Fruit fly (Drosophila melanogaster) whole organism, larva: ENCODE data around the gene pum.

Experiments
- noc ChIP-seq: fragments of 200-800 bp; sonication (Bioruptor generic); optimal IDR thresholded peaks from 3 replicates; lab custom pipeline; 2019; ENCODE audit warnings: missing biosample characterization, mild to moderate bottlenecking, missing genetic modification characterization, moderate library complexity

pum gene

DNA sequence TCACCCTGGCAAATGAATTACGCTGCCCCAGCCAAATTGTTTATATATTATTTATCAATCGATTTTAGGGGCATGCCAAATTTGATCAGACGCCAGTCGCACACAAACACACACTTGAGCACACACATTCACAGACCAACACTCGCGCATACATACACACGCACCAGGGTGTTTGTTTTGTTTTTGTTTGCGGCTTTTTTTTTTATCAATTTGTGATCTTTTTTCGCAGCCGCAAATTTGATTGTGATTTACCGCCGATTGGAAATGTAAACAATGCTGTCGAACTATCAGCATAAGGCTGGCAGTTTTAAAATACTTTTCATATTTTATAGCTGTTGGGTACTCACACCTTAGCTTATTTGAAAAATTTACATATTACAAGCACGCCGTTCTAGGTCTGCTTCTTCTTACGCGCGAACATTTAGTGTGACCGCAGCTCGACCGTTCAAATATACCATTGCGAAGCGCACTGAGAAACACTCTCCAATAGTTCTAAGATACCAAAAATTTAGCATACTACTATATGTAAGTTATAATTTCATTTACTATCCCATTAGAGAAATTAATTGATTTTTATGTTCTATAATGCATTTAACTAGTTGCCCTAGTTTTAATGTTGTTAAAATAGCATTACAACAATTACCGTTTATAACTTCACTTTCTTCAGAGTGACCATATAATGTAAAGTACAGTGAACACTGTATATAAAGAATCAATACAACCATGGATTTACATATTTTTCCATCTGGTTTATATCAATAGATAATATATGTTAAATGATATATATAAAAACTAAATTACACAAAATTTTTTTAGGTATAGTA is at the start of gene pum:
pum (minus strand) TSS at position 415 of the 824 bp plus-strand sequence.
- peak; percentile 58 for TF ChIP-seq noc (tag; lab: Kevin White, UChicago)

DNA sequence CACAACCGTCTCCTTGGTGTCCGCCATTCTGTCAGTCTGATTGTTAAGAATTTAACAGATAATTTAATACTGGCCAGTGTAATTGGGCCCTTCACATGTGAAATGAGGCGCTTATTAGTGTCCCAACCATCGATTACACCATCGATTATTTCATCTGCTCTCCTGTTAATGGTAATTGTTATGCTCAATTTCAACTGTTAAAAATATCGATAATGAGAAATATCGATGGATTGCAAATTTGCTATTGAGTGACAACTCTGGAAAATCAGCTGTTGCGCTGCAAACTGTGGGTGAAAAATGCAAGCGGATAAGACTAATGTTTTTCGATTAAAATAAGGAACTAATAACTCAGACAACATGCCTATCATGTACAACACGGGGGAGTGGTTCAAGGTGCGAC is 29.3 kb upstream of the pum start, which contains the start of the genes TrpRS and Vps16A:
TrpRS (minus strand) TSS at position 140 of the 400 bp plus-strand sequence.
Vps16A (plus strand) TSS at position 255 of the 400 bp plus-strand sequence.
- TF ChIP-seq noc (tag; lab: Kevin White, UChicago) = no peak

DNA sequence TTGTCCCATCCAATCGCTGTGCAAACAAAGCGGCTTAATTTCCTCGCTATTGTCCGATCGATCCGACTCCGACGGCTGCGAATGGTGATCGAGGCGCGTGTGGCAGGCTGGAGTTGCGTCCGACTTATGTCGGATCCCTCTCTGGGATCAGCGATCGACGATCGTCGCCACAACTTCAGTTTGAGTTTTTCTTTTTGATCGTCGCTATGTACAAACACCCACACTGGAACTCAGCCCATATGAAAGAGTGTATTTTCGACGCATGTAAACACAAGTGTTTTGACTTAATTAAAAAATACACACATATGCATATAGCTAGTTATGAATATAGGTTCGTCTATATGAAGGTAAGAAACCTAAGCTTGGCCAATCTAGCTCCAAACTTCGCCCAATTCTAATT is 26.6 kb upstream of the pum start, which contains the start of gene sage:
sage (minus strand) TSS at position 101 of the 400 bp plus-strand sequence.
- TF ChIP-seq noc (tag; lab: Kevin White, UChicago) = no peak

DNA sequence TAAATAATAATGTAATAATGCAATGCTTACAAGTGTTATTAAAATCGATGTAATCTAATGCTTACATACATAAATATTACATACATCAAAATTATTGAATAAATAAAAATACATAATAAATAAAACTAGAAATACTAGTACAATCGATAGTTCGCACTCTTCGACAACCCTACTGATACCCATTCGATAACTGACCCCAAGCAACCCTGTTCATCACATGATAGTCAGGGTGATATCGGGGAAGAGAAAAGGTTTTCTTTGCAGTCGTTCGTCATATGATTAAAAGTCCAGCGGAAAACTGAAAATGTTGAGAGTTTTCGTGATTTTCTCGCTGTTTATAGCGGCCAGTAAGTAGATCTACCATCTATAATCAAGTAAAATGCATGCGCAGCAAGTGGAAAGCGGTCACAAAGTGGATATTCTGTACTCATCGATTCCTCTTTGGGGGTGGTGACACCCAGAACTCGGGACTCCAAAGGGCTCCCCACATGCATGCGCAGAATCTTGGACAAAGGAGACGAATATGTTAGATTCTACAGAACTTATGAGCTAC is 23.0 kb upstream of the pum start, which contains the start of gene ATP6AP2:
ATP6AP2 (plus strand) TSS at position 218 of the 553 bp plus-strand sequence.
- TF ChIP-seq noc (tag; lab: Kevin White, UChicago) = no peak

DNA sequence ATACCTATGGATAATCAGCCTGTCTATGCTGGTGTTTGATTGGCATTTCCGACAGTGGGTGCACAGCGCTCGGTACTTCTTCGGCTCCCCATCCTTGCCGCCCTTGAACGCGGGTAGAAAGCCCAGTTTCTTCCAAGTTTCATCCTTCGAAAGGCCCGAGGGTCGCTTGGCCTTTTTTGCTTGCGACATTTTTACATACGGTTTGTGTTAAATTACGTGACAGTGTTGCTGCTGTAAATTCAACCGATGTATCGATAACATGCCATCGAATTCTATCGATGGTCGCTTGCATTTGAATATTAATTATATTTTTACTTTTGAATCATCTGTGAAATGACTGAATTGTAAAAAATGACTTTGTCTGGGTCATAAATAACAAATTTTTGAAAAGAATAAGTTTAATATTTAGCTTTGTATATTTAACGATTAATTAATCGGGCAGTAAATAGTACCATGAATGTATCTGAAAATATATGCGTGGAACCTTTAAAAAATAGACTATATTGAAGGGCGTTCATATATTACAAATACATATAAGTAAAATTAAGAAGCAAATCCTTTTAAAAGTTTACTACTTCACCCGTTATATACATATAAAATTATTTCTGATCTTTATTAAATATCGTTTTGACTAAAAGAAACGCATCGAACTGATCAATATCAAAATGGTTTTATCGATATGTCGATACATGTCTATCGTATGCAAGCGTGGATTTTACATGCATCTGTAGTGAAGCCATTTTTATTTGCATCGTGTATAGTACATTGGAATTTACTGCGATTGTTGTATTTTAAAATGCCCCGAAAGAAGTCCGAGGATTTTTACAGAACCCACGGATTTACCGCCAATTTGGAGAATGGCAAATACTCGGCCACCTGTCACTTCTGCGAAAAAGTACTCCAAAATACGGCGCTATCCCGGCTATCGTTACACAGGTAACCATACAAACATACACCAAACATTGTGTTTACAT is 21.1 kb upstream of the pum start, which contains the start of the genes Ibf2 and Ibf1:
Ibf2 (minus strand) TSS at position 250 of the 974 bp plus-strand sequence.
Ibf1 (plus strand) TSS at position 713 of the 974 bp plus-strand sequence.
- no peak for TF ChIP-seq noc (tag; lab: Kevin White, UChicago)

DNA sequence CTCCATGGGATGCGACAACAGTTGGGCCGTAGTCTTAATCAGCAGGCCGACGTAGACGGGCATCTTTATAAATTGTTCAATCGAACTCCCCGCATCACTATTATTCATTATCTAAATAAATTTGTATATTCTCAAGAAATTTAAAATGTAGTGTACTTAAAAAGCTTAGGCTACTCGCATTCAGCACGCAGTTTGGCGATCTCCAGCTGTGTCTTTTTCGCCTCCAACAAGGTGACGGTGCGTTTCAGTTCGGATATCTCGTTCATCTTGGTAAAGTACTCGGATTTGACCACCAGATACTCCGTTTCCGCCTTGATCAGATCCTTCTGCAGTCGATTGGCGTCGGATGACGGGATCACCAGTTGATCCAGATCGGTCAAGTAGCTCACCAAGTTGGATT is 20.1 kb upstream of the pum start, which contains the start of gene CG16736:
CG16736 (minus strand) TSS at position 101 of the 400 bp plus-strand sequence.
- no peak for TF ChIP-seq noc (tag; lab: Kevin White, UChicago)

DNA sequence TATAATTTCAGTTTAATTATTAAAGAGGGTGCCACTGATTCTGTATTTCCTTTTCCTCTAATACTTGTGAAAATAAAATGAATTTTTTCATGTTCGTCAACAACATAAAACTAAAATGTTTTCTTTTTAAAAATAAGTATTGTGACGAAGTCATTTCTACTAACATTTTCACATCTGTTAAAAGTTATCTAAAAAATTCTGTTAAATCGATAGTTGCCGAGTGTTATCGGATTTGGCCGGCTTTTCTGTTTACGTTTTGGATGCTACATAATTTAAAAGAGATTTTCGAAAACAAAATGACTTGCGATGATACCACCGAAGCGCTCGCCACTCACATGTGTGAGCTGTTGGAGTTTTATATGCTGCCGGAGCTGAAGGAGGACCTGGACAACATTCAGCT is 17.3 kb upstream of the pum start, which contains the start of gene CG16734:
CG16734 (plus strand) TSS at position 255 of the 400 bp plus-strand sequence.
- no peak for TF ChIP-seq noc (tag; lab: Kevin White, UChicago)

DNA sequence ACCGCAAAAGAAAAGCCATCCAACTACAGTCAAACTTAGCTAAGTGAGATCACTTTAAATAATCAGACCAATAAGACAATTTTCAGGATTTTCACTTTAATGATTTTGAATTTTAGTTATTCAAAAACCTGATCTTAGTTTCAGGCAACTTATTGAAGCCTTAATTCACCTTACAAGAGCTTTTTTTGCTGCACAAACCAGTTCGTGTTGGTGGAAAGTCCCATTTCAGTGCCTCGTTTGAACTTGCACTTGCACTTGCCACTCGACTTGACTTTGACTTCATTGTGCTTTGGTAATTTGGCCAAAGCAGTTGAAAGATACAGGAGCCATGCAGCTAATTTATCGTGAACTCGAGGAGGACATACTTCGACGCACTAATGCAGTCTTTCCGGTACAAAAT is 14.1 kb upstream of the pum start, which contains the start of gene St2:
St2 (plus strand) TSS at position 301 of the 400 bp plus-strand sequence.
- no peak for TF ChIP-seq noc (tag; lab: Kevin White, UChicago)

DNA sequence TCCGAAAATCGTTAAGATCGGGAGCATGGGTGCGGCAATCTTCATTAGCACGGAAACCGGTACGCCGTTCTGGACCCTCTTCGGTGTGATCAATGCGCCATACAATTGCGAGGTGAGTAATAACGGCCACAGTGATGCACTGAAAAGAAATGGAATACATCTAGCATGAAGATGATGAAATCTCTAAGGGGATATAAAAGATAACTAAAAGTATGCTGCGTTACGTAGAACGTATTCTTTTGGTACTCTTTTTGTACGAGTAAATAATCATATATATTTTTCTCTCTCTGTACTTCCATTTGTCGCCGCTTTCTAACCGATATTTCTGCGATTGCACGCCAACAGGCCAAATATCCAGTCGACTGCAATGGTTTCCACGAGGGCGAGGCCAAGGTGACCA is 13.4 kb upstream of the pum start:
- no peak for TF ChIP-seq noc (tag; lab: Kevin White, UChicago)

DNA sequence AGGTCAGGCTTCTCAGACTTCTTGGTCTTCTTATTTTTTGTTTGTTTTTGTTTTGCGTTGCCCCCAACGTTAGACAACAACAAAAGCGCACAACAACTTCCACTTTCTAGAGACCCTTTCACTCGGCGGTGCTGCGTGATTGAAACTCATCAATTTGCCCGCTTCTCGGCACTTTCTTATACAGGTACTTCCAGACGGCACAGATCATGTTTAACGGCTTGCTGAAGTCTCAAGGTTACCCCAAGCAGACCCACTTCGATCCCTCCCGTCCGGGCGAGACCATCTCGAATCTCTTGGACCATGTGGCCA is 12.2 kb upstream of the pum start:
- no peak for TF ChIP-seq noc (tag; lab: Kevin White, UChicago)

DNA sequence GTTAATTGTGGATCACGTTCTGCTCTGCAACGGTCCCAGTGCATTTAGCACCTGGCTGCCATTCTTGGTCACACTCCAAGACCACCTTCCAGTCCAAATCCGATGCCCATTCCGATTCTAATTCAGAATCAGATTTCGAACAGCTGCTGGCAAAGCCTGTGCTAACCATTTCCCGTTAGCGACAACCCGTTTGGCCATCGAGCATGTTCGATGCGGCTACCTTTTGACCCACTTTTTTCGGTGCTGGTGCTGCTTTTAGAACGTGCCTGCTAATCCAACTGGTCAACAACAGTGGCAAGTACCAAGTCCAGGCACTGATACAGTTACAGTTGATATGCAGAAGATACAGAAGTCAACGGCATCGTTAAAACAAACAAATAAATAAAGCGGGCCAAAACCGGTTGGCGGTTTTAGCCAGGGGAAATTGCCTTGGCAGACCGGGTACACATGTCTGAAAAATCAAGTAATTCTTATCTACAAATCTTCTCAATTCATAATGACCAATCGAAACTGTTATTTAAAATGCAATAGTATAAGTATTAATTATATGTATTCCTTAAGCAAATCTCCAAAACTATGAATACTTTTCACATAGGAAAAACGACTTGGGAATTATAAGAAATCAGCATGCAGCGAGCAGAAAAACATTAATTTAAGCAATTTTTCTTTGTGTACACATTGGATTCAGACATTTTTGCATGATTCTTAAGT is 11.7 kb upstream of the pum start:
- TF ChIP-seq noc (tag; lab: Kevin White, UChicago) = no peak

DNA sequence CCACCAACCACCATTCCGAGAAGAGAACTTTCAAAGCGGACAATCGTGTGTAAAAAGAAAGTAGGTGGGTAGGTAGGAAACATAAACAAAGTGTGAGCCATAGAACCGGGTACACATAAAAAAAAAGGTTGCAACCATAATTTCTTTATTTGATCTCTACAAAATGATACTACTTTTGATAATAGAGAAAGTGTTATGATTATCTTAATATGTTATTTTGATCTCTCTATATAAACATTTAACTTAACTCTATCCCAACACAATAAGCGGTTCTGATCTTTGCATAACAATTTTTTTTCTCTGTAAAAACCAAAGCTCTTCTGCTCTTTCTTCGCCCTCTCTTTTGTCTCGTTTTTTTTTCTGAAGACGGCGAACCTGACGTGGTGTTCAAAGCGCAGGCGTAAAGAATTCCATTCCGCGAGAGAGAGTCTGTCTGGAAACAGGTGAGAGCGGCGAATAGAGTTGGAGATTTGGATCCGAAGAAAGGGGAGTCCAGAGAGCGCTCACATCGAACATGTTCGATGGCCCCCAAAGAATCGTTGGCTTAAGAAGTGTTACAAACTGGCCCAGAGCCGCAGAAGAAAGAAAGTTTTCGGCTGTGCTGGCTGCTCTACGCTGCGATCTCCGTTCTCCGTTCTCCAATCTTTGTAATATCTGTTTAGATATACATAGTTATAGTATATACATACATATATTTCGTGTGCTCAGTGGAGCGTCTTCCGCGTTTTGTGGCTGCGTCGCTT is 9.6 kb upstream of the pum start:
- TF ChIP-seq noc (tag; lab: Kevin White, UChicago) = peak; percentile 74

DNA sequence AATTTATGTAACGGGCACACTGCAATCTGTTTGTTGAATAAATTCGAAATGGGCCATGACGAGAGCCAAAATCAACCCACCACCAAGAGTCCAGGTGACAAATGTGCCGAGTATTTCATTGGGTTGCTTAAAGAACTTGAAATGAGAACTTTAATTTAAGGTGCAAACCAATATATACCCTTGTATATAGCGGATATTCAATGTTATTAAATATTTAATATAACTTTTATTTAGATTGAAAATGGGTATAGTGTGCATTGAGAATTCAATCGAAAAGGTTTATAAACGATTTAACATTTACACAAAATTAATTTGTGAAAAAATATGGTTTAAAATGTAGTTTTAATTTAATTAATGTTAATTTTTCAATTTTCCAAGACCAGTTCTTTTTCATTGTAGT is 8.9 kb upstream of the pum start, which contains the start of gene CG8420:
CG8420 (plus strand) TSS at position 284 of the 400 bp plus-strand sequence.
- no peak for TF ChIP-seq noc (tag; lab: Kevin White, UChicago)
